Worm (Caenorhabditis elegans): ENCODE measurements around the gene F40F9.10.

- TF ChIP-seq him-1 (tag; optimal IDR thresholded peaks at IDR 0.05), result no peak
- no peak for TF ChIP-seq dao-5 (tag; optimal IDR thresholded peaks at IDR 0.05)
These were observed 31.5 kb upstream of the F40F9.10 start, which contains the start of gene F58E6.13 for ce11 chrV:9744934-9745333.

Measured in whole organism, L4/young adult.